Fruit fly (Drosophila melanogaster) whole organism, embryonic: ENCODE data around the gene CG5521.

Experiments used
- Ada2b ChIP-seq: fragments of 200-800 bp; sonication (Bioruptor generic); IDR thresholded peaks from 2 replicates; pipeline ENCODE4 v1.3.6; 2022; ENCODE audit warnings: missing biosample characterization, missing genetic modification characterization
- Aef1 ChIP-seq: fragments of 200-800 bp; sonication (Bioruptor generic); IDR thresholded peaks from 3 replicates; pipeline ENCODE4 v1.3.6; 2022; ENCODE audit warnings: missing biosample characterization, missing genetic modification characterization
- Atf6 ChIP-seq: fragments of 200-800 bp; sonication (Bioruptor generic); IDR thresholded peaks from 2 replicates; pipeline ENCODE4 v1.3.6; 2022; ENCODE audit warnings: missing biosample characterization, missing genetic modification characterization
- Awh ChIP-seq: fragments of 200-800 bp; sonication (Bioruptor generic); IDR thresholded peaks from 2 replicates; pipeline ENCODE4, ENCODE4 v1.3.6; 2022; ENCODE audit warnings: missing biosample characterization, missing genetic modification characterization
- CG10209 ChIP-seq: fragments of 200-800 bp; sonication (Bioruptor generic); optimal IDR thresholded peaks from 3 replicates; lab custom pipeline; 2017; ENCODE audit warnings: missing biosample characterization, mild to moderate bottlenecking, missing genetic modification characterization, missing genetic modification reagents
- CG10979 ChIP-seq: fragments of 200-800 bp; sonication (Bioruptor generic); optimal IDR thresholded peaks from 2 replicates; lab custom pipeline; 2018; ENCODE audit warnings: missing biosample characterization, mild to moderate bottlenecking, missing genetic modification characterization, moderate library complexity
- CG11696 ChIP-seq: fragments of 200-800 bp; sonication (Bioruptor generic); IDR thresholded peaks from 2 replicates; pipeline ENCODE4 v1.3.6; 2022; ENCODE audit warnings: missing biosample characterization, missing genetic modification characterization
- CG12769 ChIP-seq: fragments of 200-800 bp; sonication (Bioruptor generic); optimal IDR thresholded peaks from 2 replicates; lab custom pipeline; 2019; ENCODE audit warnings: missing biosample characterization, mild to moderate bottlenecking, missing genetic modification characterization, moderate library complexity
- CG13624 ChIP-seq: fragments of 200-800 bp; sonication (Bioruptor generic); optimal IDR thresholded peaks from 2 replicates; lab custom pipeline; 2016; ENCODE audit warnings: missing biosample characterization, missing genetic modification characterization
- CG14050 ChIP-seq: fragments of 200-800 bp; sonication (Bioruptor generic); IDR thresholded peaks from 3 replicates; pipeline ENCODE4 v1.3.6; 2022; ENCODE audit warnings: missing biosample characterization, missing genetic modification characterization
- CG14860 ChIP-seq: fragments of 200-800 bp; sonication (Bioruptor generic); IDR thresholded peaks from 3 replicates; pipeline ENCODE4 v1.3.6; 2022; ENCODE audit warnings: missing biosample characterization, missing genetic modification characterization; ENCODE audit not compliant: partially characterized antibody
- CG1603 ChIP-seq: fragments of 200-800 bp; sonication (Bioruptor generic); optimal IDR thresholded peaks from 2 replicates; lab custom pipeline; 2019; ENCODE audit warnings: missing biosample characterization, mild to moderate bottlenecking, missing genetic modification characterization, moderate library complexity
- CG1647 ChIP-seq: fragments of 200-800 bp; sonication (Bioruptor generic); optimal IDR thresholded peaks from 3 replicates; lab custom pipeline; 2016; ENCODE audit warnings: missing biosample characterization, missing genetic modification characterization
- CG16813 ChIP-seq: fragments of 200-800 bp; sonication (Bioruptor generic); IDR thresholded peaks from 3 replicates; pipeline ENCODE4 v1.3.6; 2022; ENCODE audit warnings: missing biosample characterization, missing genetic modification characterization; ENCODE audit not compliant: partially characterized antibody
- CG17612 ChIP-seq: fragments of 200-800 bp; sonication (Bioruptor generic); IDR thresholded peaks from 2 replicates; pipeline ENCODE4 v1.3.6; 2022; ENCODE audit warnings: missing biosample characterization, missing genetic modification characterization
- CG1792 ChIP-seq: fragments of 200-800 bp; sonication (Bioruptor generic); optimal IDR thresholded peaks from 2 replicates; lab custom pipeline; 2016; ENCODE audit warnings: missing biosample characterization, missing genetic modification characterization
- CG2199 ChIP-seq: fragments of 200-800 bp; sonication (Bioruptor generic); IDR thresholded peaks from 3 replicates; pipeline ENCODE4 v1.3.6; 2022; ENCODE audit warnings: missing biosample characterization, missing genetic modification characterization
- CG2712 ChIP-seq: fragments of 200-800 bp; optimal IDR thresholded peaks from 3 replicates; lab custom pipeline; 2019; ENCODE audit warnings: missing biosample characterization, mild to moderate bottlenecking, missing genetic modification characterization, moderate library complexity
- CG32767 ChIP-seq: fragments of 200-800 bp; sonication (Bioruptor generic); IDR thresholded peaks from 2 replicates; pipeline ENCODE4 v1.3.6; 2022; ENCODE audit warnings: missing biosample characterization, missing genetic modification characterization
- CG3726 ChIP-seq: fragments of 200-800 bp; sonication (Bioruptor generic); IDR thresholded peaks from 3 replicates; pipeline ENCODE4, ENCODE4 v1.3.6; 2022; ENCODE audit warnings: missing biosample characterization, missing genetic modification characterization
- CG4282 ChIP-seq: fragments of 200-800 bp; sonication (Bioruptor generic); optimal IDR thresholded peaks from 2 replicates; lab custom pipeline; 2016; ENCODE audit warnings: missing biosample characterization, missing genetic modification characterization
- CG4404 ChIP-seq: fragments of 200-800 bp; sonication (Bioruptor generic); IDR thresholded peaks from 2 replicates; pipeline ENCODE4 v1.3.6; 2022; ENCODE audit warnings: missing biosample characterization, missing genetic modification characterization
- CG5245 ChIP-seq: fragments of 200-800 bp; sonication (Bioruptor generic); optimal IDR thresholded peaks from 3 replicates; lab custom pipeline; 2016; ENCODE audit warnings: missing biosample characterization, missing genetic modification characterization
- CG7357 ChIP-seq: fragments of 200-800 bp; sonication (Bioruptor generic); IDR thresholded peaks from 3 replicates; pipeline ENCODE4 v1.3.6; 2022; ENCODE audit warnings: missing biosample characterization, missing genetic modification characterization
- CG9609 ChIP-seq: fragments of 200-800 bp; sonication (Bioruptor generic); optimal IDR thresholded peaks from 3 replicates; lab custom pipeline; 2016; ENCODE audit warnings: missing biosample characterization, missing genetic modification characterization
- Chrac-16 ChIP-seq: fragments of 200-800 bp; sonication (Bioruptor generic); optimal IDR thresholded peaks from 3 replicates; lab custom pipeline; 2016; ENCODE audit warnings: missing biosample characterization, missing genetic modification characterization
- Dad ChIP-seq: fragments of 200-800 bp; sonication (Bioruptor generic); optimal IDR thresholded peaks from 3 replicates; lab custom pipeline; 2016; ENCODE audit warnings: missing biosample characterization, missing genetic modification characterization
- Deaf1 ChIP-seq: fragments of 200-800 bp; optimal IDR thresholded peaks from 3 replicates; lab custom pipeline; 2019; ENCODE audit warnings: missing biosample characterization, mild to moderate bottlenecking, missing genetic modification characterization, moderate library complexity
- Dp ChIP-seq: fragments of 200-800 bp; sonication (Bioruptor generic); optimal IDR thresholded peaks from 2 replicates; lab custom pipeline; 2018; ENCODE audit warnings: missing biosample characterization, mild to moderate bottlenecking, missing genetic modification characterization, moderate library complexity
- Eip74EF ChIP-seq, 2 experiments: fragments of 200-800 bp in 1 of 2; fragments of >200 bp in 1 of 2; sonication (Bioruptor generic) in 1 of 2; optimal IDR thresholded peaks; 2 replicates each; lab custom pipeline; 2017 to 2019; ENCODE audit warnings: missing biosample characterization in 2 of 2, missing genetic modification characterization in 2 of 2, mild to moderate bottlenecking in 1 of 2, moderate library complexity in 1 of 2
- Hmr ChIP-seq: fragments of 200-800 bp; sonication (Bioruptor generic); optimal IDR thresholded peaks from 3 replicates; lab custom pipeline; 2017; ENCODE audit warnings: mild to moderate bottlenecking, missing biosample characterization, missing genetic modification reagents, missing genetic modification characterization
- MBD-R2 ChIP-seq: fragments of 200-800 bp; sonication (Bioruptor generic); IDR thresholded peaks from 2 replicates; pipeline ENCODE4 v1.3.6; 2022; ENCODE audit warnings: missing biosample characterization, missing genetic modification characterization
- Mes4 ChIP-seq: fragments of 200-800 bp; sonication (Bioruptor generic); optimal IDR thresholded peaks from 2 replicates; lab custom pipeline; 2016; ENCODE audit warnings: missing biosample characterization, missing genetic modification characterization
- NC2β ChIP-seq: fragments of 200-800 bp; sonication (Bioruptor generic); optimal IDR thresholded peaks from 2 replicates; lab custom pipeline; 2016; ENCODE audit warnings: missing biosample characterization, missing genetic modification characterization
- Nf-YA ChIP-seq: fragments of 200-800 bp; sonication (Bioruptor generic); IDR thresholded peaks from 2 replicates; pipeline ENCODE4 v1.3.6; 2022; ENCODE audit warnings: missing biosample characterization, missing genetic modification characterization
- Sox100B ChIP-seq: fragments of 200-800 bp; sonication (Bioruptor generic); optimal IDR thresholded peaks from 3 replicates; lab custom pipeline; 2018; ENCODE audit warnings: missing biosample characterization, mild to moderate bottlenecking, missing genetic modification characterization
- Xrp1 ChIP-seq: fragments of 200-800 bp; sonication (Bioruptor generic); IDR thresholded peaks from 2 replicates; pipeline ENCODE4 v1.3.6; 2022; ENCODE audit warnings: missing biosample characterization, missing genetic modification characterization
- ac ChIP-seq: fragments of 200-800 bp; sonication (Bioruptor generic); optimal IDR thresholded peaks from 3 replicates; lab custom pipeline; 2017; ENCODE audit warnings: missing biosample characterization, mild to moderate bottlenecking, missing genetic modification characterization
- chinmo ChIP-seq: fragments of 200-800 bp; sonication (Bioruptor generic); IDR thresholded peaks from 4 replicates; pipeline ENCODE4 v1.3.6; 2022; ENCODE audit warnings: missing biosample characterization, missing genetic modification characterization; ENCODE audit not compliant: partially characterized antibody
- dmrt99B ChIP-seq: fragments of 200-800 bp; sonication (Bioruptor generic); optimal IDR thresholded peaks from 2 replicates; lab custom pipeline; 2018; ENCODE audit warnings: missing biosample characterization, mild to moderate bottlenecking, missing genetic modification characterization, moderate library complexity
- fd102C ChIP-seq: fragments of 200-800 bp; sonication (Bioruptor generic); optimal IDR thresholded peaks from 2 replicates; lab custom pipeline; 2018; ENCODE audit warnings: missing biosample characterization, mild to moderate bottlenecking, missing genetic modification characterization, moderate library complexity
- gcm2 ChIP-seq: fragments of 200-800 bp; sonication (Bioruptor generic); optimal IDR thresholded peaks from 2 replicates; lab custom pipeline; 2016; ENCODE audit warnings: missing biosample characterization, missing genetic modification characterization
- gro ChIP-seq: fragments of 200-800 bp; sonication (Bioruptor generic); optimal IDR thresholded peaks from 2 replicates; lab custom pipeline; 2016; ENCODE audit warnings: missing biosample characterization, missing genetic modification characterization
- lab ChIP-seq: fragments of 200-800 bp; sonication (Bioruptor generic); optimal IDR thresholded peaks from 3 replicates; lab custom pipeline; 2017; ENCODE audit warnings: missing biosample characterization, missing genetic modification characterization, mild to moderate bottlenecking, moderate library complexity, missing genetic modification reagents
- otp ChIP-seq: fragments of 200-800 bp; sonication (Bioruptor generic); IDR thresholded peaks from 3 replicates; pipeline ENCODE4, ENCODE4 v1.3.6; 2022; ENCODE audit warnings: missing biosample characterization, missing genetic modification characterization
- pan ChIP-seq, 4 experiments: fragments of >200 bp in 3 of 4; fragments of 200-800 bp in 1 of 4; sonication (Bioruptor generic) in 1 of 4; optimal IDR thresholded peaks in 3 of 4; IDR thresholded peaks in 1 of 4; 2 replicates each; pipeline versions ENCODE4 v1.3.6 to Lab custom; 2017 to 2022; ENCODE audit warnings: missing biosample characterization in 2 of 4, missing genetic modification characterization in 2 of 4, mixed read lengths in 1 of 4
- row ChIP-seq: fragments of 200-800 bp; sonication (Bioruptor generic); IDR thresholded peaks from 3 replicates; pipeline ENCODE4 v1.3.6; 2022; ENCODE audit warnings: missing biosample characterization, missing genetic modification characterization
- schlank ChIP-seq: fragments of 200-800 bp; sonication (Bioruptor generic); optimal IDR thresholded peaks from 2 replicates; lab custom pipeline; 2018; ENCODE audit warnings: missing biosample characterization, mild to moderate bottlenecking, missing genetic modification characterization
- tna ChIP-seq: fragments of 200-800 bp; sonication (Bioruptor generic); IDR thresholded peaks from 2 replicates; pipeline ENCODE4 v1.3.6; 2022; ENCODE audit warnings: missing biosample characterization, missing genetic modification characterization; ENCODE audit not compliant: partially characterized antibody
- trh ChIP-seq: fragments of 200-800 bp; sonication (Bioruptor generic); optimal IDR thresholded peaks from 2 replicates; lab custom pipeline; 2016; ENCODE audit warnings: missing biosample characterization, missing genetic modification characterization
- twi ChIP-seq: fragments of 200-800 bp; optimal IDR thresholded peaks from 2 replicates; lab custom pipeline; 2019; ENCODE audit warnings: missing biosample characterization, mild to moderate bottlenecking, missing genetic modification characterization, moderate library complexity

The CG5521 gene

DNA sequence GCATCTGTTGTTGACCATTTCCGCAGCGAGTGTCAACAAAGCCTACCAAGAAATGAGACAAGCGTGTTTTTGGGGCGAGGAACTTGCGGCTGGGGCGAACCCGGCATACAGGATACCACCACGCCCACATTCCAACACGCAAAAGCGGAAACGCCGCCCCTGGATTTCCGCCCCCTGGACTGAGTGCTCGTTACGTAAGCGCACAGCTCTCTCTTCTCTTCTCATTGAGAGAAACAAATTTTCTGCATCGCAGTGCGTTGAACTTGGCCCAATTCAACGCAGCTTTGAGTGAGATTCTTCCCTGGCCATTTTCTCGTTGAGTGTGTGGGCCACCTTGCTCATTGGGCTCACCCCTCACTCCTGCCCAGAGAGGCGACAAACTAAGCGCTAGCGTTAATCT lies 6.2 kb upstream of the CG5521 start (continued):
- TF ChIP-seq dmrt99B (no peak), CG1647 (GFP tag; lab: Kevin White, UChicago) (no peak), Sox100B (GFP tag; lab: Kevin White, UChicago) (no peak), lab (GFP tag; lab: Kevin White, UChicago) (no peak), Eip74EF (GFP tag; optimal IDR thresholded peaks at IDR 0.05; lab: Kevin White, UChicago) (no peak), NC2β (no peak), CG14050 (GFP tag; lab: Robert Waterston, UW) (no peak), pan (optimal IDR thresholded peaks at IDR 0.05; lab: Kevin White, UChicago) (no peak), pan (GFP tag; optimal IDR thresholded peaks at IDR 0.05 in 1 of 2, IDR thresholded peaks at IDR 0.05 in 1 of 2) (peak in 1 of 2 experiments; percentile 10), CG2199 (no peak), CG3726 (GFP tag; lab: Robert Waterston, UW) (no peak), CG4404 (GFP tag; lab: Robert Waterston, UW) (no peak), CG12769 (tag; lab: Kevin White, UChicago) (no peak), CG14860 (GFP tag; lab: Robert Waterston, UW) (no peak), tna (GFP tag; lab: Robert Waterston, UW) (peak; percentile 36; the same call in 1 of the 2 replicates), gro (GFP tag; lab: Kevin White, UChicago) (no peak), CG5245 (GFP tag; lab: Kevin White, UChicago) (no peak), CG10209 (GFP tag; lab: Kevin White, UChicago) (no peak), twi (tag; lab: Kevin White, UChicago) (no peak), CG11696 (GFP tag; lab: Robert Waterston, UW) (no peak), chinmo (GFP tag; lab: Robert Waterston, UW) (peak; percentile 80; the same call in 3 of the 4 replicates), trh (no peak), CG1603 (tag; lab: Kevin White, UChicago) (no peak), ac (GFP tag; lab: Kevin White, UChicago) (no peak), CG13624 (GFP tag; lab: Kevin White, UChicago) (no peak), CG7357 (GFP tag; lab: Robert Waterston, UW) (no peak), gcm2 (GFP tag; lab: Kevin White, UChicago) (no peak), fd102C (GFP tag; lab: Kevin White, UChicago) (no peak), row (GFP tag; lab: Robert Waterston, UW) (no peak), Hmr (GFP tag; lab: Kevin White, UChicago) (no peak), CG4282 (GFP tag; lab: Kevin White, UChicago) (no peak), Nf-YA (no peak), Ada2b (GFP tag; lab: Robert Waterston, UW) (no peak), CG10979 (tag; lab: Kevin White, UChicago) (no peak), CG9609 (GFP tag; lab: Kevin White, UChicago) (no peak), CG16813 (GFP tag; lab: Robert Waterston, UW) (no peak), CG2712 (no peak), CG32767 (GFP tag; lab: Robert Waterston, UW) (no peak), CG17612 (GFP tag; lab: Robert Waterston, UW) (no peak), Atf6 (GFP tag; lab: Robert Waterston, UW) (peak; percentile 53; the same call in 1 of the 2 replicates), MBD-R2 (0 out of 2 replicates have a peak, but pooled peaks have one; percentile 10), Deaf1 (tag; lab: Kevin White, UChicago) (no peak), Dp (GFP tag; lab: Kevin White, UChicago) (no peak), Mes4 (no peak), otp (GFP tag; lab: Robert Waterston, UW) (0 out of 3 replicates have a peak, but pooled peaks have one; percentile 37), Dad (GFP tag; lab: Kevin White, UChicago) (peak; percentile 33), Chrac-16 (GFP tag; lab: Kevin White, UChicago) (no peak), Xrp1 (GFP tag; lab: Robert Waterston, UW) (no peak), CG1792 (GFP tag; lab: Kevin White, UChicago) (no peak), Aef1 (GFP tag; lab: Robert Waterston, UW) (no peak), Awh (GFP tag; lab: Robert Waterston, UW) (0 out of 2 replicates have a peak, but pooled peaks have one; percentile 26), schlank (tag; lab: Kevin White, UChicago) (no peak)
